Worm (Caenorhabditis elegans) whole organism, late embryonic: ENCODE results near the gene lgmn-1.

ENCODE experiments used
- K02D7.2 ChIP-seq: sonication (generic microtip); optimal IDR thresholded peaks from 2 replicates; lab custom pipeline; 2017; ENCODE audit warnings: mild to moderate bottlenecking, missing genetic modification characterization, missing compliant biosample characterization
- Y22D7AL.16 ChIP-seq: sonication (generic microtip); optimal IDR thresholded peaks from 2 replicates; lab custom pipeline; 2016; ENCODE audit warnings: missing genetic modification characterization, missing compliant biosample characterization
- ama-1 ChIP-seq: fragments of 150-350 bp; optimal IDR thresholded peaks from 2 replicates; lab custom pipeline; 2014
- ceh-14 ChIP-seq: sonication (generic microtip); optimal IDR thresholded peaks from 2 replicates; lab custom pipeline; 2016; ENCODE audit warnings: missing genotype, missing genetic modification characterization, missing compliant biosample characterization
- ceh-19 ChIP-seq: fragments of 200-800 bp; sonication (Bioruptor generic); optimal IDR thresholded peaks from 2 replicates; lab custom pipeline; 2018; ENCODE audit warnings: mild to moderate bottlenecking, missing genetic modification characterization, missing compliant biosample characterization
- ceh-22 ChIP-seq: sonication (generic microtip); optimal IDR thresholded peaks from 2 replicates; lab custom pipeline; 2017; ENCODE audit warnings: missing biosample characterization, missing genetic modification characterization
- ceh-24 ChIP-seq: sonication (generic microtip); optimal IDR thresholded peaks from 2 replicates; lab custom pipeline; 2016; ENCODE audit warnings: mild to moderate bottlenecking, missing genetic modification characterization, missing compliant biosample characterization
- ceh-30 ChIP-seq: fragments of 150-350 bp; optimal IDR thresholded peaks from 2 replicates; lab custom pipeline; 2014; ENCODE audit warnings: missing biosample characterization, missing genetic modification characterization
- ceh-48 ChIP-seq: sonication (generic microtip); optimal IDR thresholded peaks from 2 replicates; lab custom pipeline; 2016; ENCODE audit warnings: missing genetic modification characterization, inconsistent platforms, missing compliant biosample characterization
- che-1 ChIP-seq: sonication (generic microtip); optimal IDR thresholded peaks from 2 replicates; lab custom pipeline; 2016; ENCODE audit warnings: mild to moderate bottlenecking, missing genetic modification characterization, missing compliant biosample characterization
- dve-1 ChIP-seq: sonication (generic microtip); optimal IDR thresholded peaks from 2 replicates; lab custom pipeline; 2017; ENCODE audit warnings: antibody characterized with exemption, mild to moderate bottlenecking, missing genetic modification characterization, missing compliant biosample characterization
- eyg-1 ChIP-seq: sonication (generic microtip); optimal IDR thresholded peaks from 2 replicates; lab custom pipeline; 2016; ENCODE audit warnings: missing genotype, missing genetic modification characterization, missing compliant biosample characterization
- fax-1 ChIP-seq: sonication (generic microtip); optimal IDR thresholded peaks from 2 replicates; lab custom pipeline; 2016; ENCODE audit warnings: missing genotype, missing genetic modification characterization, missing compliant biosample characterization
- fkh-10 ChIP-seq: fragments of 150-350 bp; optimal IDR thresholded peaks from 2 replicates; lab custom pipeline; 2014; ENCODE audit warnings: missing biosample characterization, missing genetic modification reagents, missing genetic modification characterization
- gmeb-2 ChIP-seq: sonication (generic microtip); optimal IDR thresholded peaks from 2 replicates; lab custom pipeline; 2016; ENCODE audit warnings: missing genetic modification characterization, inconsistent platforms, missing compliant biosample characterization
- hlh-8 ChIP-seq: sonication (generic microtip); optimal IDR thresholded peaks from 2 replicates; lab custom pipeline; 2016; ENCODE audit warnings: missing genotype, missing genetic modification characterization, missing compliant biosample characterization
- lim-6 ChIP-seq: sonication (generic microtip); optimal IDR thresholded peaks from 2 replicates; lab custom pipeline; 2016; ENCODE audit warnings: missing genetic modification characterization, missing compliant biosample characterization
- lin-11 ChIP-seq: fragments of 200-800 bp; sonication (Bioruptor generic); optimal IDR thresholded peaks from 2 replicates; lab custom pipeline; 2018; ENCODE audit warnings: mild to moderate bottlenecking, missing genetic modification characterization, missing compliant biosample characterization
- madf-2 ChIP-seq: sonication (generic microtip); optimal IDR thresholded peaks from 2 replicates; lab custom pipeline; 2017; ENCODE audit warnings: missing genetic modification characterization, missing compliant biosample characterization
- mec-3 ChIP-seq: sonication (generic microtip); optimal IDR thresholded peaks from 2 replicates; lab custom pipeline; 2016; ENCODE audit warnings: borderline replicate concordance, missing genetic modification characterization, missing compliant biosample characterization
- nfya-1 ChIP-seq: sonication (generic microtip); optimal IDR thresholded peaks from 2 replicates; lab custom pipeline; 2017; ENCODE audit warnings: missing genetic modification characterization, mild to moderate bottlenecking, missing compliant biosample characterization, antibody characterized with exemption, moderate library complexity
- npax-4 ChIP-seq: sonication (generic microtip); optimal IDR thresholded peaks from 2 replicates; lab custom pipeline; 2016; ENCODE audit warnings: missing genetic modification characterization, missing compliant biosample characterization
- pax-1 ChIP-seq: fragments of 150-350 bp; optimal IDR thresholded peaks from 2 replicates; lab custom pipeline; 2014; ENCODE audit warnings: missing biosample characterization, missing genetic modification characterization
- pha-2 ChIP-seq: sonication (generic microtip); optimal IDR thresholded peaks from 2 replicates; lab custom pipeline; 2017; ENCODE audit warnings: mild to moderate bottlenecking, missing genetic modification characterization, missing compliant biosample characterization
- pha-4 ChIP-seq: fragments of 150-350 bp; optimal IDR thresholded peaks from 2 replicates; lab custom pipeline; 2018; ENCODE audit warnings: missing biosample characterization, missing genetic modification reagents, missing genetic modification characterization
- pqm-1 ChIP-seq: sonication (generic microtip); optimal IDR thresholded peaks from 2 replicates; lab custom pipeline; 2016; ENCODE audit warnings: missing genetic modification characterization, missing compliant biosample characterization
- sdc-2 ChIP-seq: sonication (generic microtip); optimal IDR thresholded peaks from 2 replicates; lab custom pipeline; 2016; ENCODE audit warnings: missing genotype, missing genetic modification characterization, missing compliant biosample characterization
- sox-2 ChIP-seq: fragments of 200-800 bp; sonication (Bioruptor generic); IDR thresholded peaks from 2 replicates; pipeline ENCODE4 v1.3.6; 2022; ENCODE audit warnings: missing genetic modification reagents, missing genetic modification characterization, missing compliant biosample characterization
- sox-4 ChIP-seq: sonication (generic microtip); optimal IDR thresholded peaks from 2 replicates; lab custom pipeline; 2017; ENCODE audit warnings: mild to moderate bottlenecking, missing genetic modification characterization, inconsistent platforms, missing compliant biosample characterization
- syd-9 ChIP-seq: sonication (generic microtip); optimal IDR thresholded peaks from 2 replicates; lab custom pipeline; 2016; ENCODE audit warnings: mild to moderate bottlenecking, missing genetic modification characterization, moderate library complexity, missing compliant biosample characterization
- tbx-2 ChIP-seq: sonication (generic microtip); optimal IDR thresholded peaks from 2 replicates; lab custom pipeline; 2016; ENCODE audit warnings: missing genetic modification characterization, missing compliant biosample characterization
- tbx-7 ChIP-seq: sonication (generic microtip); optimal IDR thresholded peaks from 2 replicates; lab custom pipeline; 2016; ENCODE audit warnings: missing genotype, missing genetic modification characterization, missing compliant biosample characterization
- ttx-3 ChIP-seq: sonication (generic microtip); optimal IDR thresholded peaks from 2 replicates; lab custom pipeline; 2016; ENCODE audit warnings: missing genetic modification reagents, missing genetic modification characterization, missing compliant biosample characterization
- unc-42 ChIP-seq: sonication (generic microtip); optimal IDR thresholded peaks from 2 replicates; lab custom pipeline; 2016; ENCODE audit warnings: missing genotype, missing genetic modification characterization, missing compliant biosample characterization
- unc-55 ChIP-seq: sonication (generic microtip); optimal IDR thresholded peaks from 2 replicates; lab custom pipeline; 2017; ENCODE audit warnings: missing biosample characterization, missing genetic modification reagents, missing genetic modification characterization
- zip-5 ChIP-seq: sonication (generic microtip); optimal IDR thresholded peaks from 2 replicates; lab custom pipeline; 2016; ENCODE audit warnings: missing genetic modification characterization, missing compliant biosample characterization
- ztf-16 ChIP-seq: sonication (generic microtip); optimal IDR thresholded peaks from 2 replicates; lab custom pipeline; 2017; ENCODE audit warnings: missing genetic modification characterization, missing compliant biosample characterization

The lgmn-1 gene

DNA sequence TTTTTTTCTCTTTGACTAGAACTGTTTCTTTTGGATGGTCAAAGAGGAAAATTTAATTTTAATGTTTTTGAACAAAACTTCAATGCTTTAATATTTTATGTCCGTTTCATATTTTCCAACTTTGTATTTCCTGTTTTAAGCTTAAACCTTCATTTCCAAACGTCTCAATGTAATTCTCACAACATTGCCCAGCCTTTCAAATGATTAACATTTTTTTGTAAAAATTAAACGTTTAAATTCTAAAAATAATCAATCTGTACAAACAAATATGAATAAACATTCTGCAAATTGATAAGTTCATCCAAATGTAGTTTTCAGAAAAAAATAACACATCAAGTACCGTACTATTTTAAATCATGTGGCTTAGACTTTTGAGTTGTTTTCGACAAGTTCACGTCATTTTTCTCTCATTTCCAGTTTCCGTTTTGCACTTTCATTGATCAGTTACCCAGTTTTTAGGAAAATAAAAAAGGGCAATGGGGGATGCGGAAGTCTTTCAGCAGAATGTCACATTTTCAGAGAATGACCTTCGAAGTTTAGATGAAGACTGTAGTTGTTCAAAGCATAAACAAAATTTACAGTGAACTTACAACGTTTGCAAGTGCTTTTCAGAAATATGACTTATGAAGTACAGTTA is 29.9 kb downstream of the lgmn-1 start:
- TF ChIP-seq hlh-8 (tag; lab: Kevin White, UChicago) (no peak), npax-4 (tag; lab: Kevin White, UChicago) (no peak), sox-4 (tag; lab: Kevin White, UChicago) (no peak), zip-5 (tag; lab: Kevin White, UChicago) (no peak), gmeb-2 (no peak), ceh-14 (tag; lab: Kevin White, UChicago) (no peak), pha-4 (tag; lab: Kevin White, UChicago) (no peak), tbx-2 (no peak), madf-2 (no peak), ceh-19 (GFP tag; lab: Kevin White, UChicago) (no peak), ama-1 (lab: Kevin White, UChicago) (no peak), ceh-30 (tag; lab: Kevin White, UChicago) (no peak), che-1 (no peak), sox-2 (no peak), lim-6 (tag; lab: Kevin White, UChicago) (no peak), ceh-22 (no peak), mec-3 (tag; lab: Kevin White, UChicago) (no peak), eyg-1 (tag; lab: Kevin White, UChicago) (no peak)

DNA sequence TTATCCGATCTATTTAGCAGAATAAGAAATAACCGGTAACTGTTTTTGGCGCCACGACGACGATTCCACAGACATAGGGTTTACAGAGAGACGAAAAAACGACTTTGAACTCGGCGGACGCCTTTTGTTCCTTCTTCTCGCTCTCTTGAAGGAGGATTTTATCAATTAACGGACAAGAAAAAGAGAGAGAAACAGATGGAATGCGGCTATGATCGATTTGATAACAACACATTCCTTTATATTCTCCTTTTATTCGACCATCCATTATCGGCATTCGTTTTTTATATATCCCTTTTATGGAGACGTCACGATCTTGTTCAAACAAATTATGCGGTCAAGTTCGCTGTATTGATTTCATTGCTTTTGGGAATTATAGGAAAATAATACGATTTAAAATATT is 36.0 kb downstream of the lgmn-1 start:
- TF ChIP-seq madf-2 = no peak
- no peak for TF ChIP-seq nfya-1
- no peak for TF ChIP-seq pax-1
- TF ChIP-seq ceh-19 (GFP tag; lab: Kevin White, UChicago) = no peak
- TF ChIP-seq Y22D7AL.16 (tag; lab: Kevin White, UChicago) = no peak
- TF ChIP-seq pqm-1 (tag; lab: Kevin White, UChicago) = no peak

DNA sequence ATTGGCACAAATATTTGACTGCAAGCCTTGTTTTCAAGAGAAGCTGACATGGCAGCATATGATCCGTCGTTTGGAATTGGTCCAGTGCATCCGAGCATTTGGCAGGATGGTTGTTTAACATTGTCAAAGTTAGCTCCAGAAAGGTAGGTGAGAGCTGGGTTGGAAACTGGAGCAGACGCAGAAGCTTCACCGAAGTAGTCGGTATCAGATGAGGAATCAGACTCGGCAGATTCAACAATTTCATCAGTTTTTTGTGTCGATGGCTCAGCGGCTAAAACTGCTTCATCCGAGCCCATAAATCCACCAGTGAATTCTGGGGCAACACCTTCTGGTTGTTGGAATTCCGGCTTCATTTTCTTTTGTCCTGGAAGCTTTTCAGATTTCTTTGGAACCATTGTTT is 36.7 kb downstream of the lgmn-1 start:
- TF ChIP-seq tbx-7 (tag; lab: Kevin White, UChicago) (no peak), Y22D7AL.16 (tag; lab: Kevin White, UChicago) (no peak), ttx-3 (tag; lab: Kevin White, UChicago) (no peak), fkh-10 (no peak), unc-55 (GFP tag; lab: Kevin White, UChicago) (no peak), fax-1 (no peak), unc-42 (tag; lab: Kevin White, UChicago) (no peak), pha-4 (tag; lab: Kevin White, UChicago) (no peak), syd-9 (tag; lab: Kevin White, UChicago) (no peak), ztf-16 (no peak), ceh-48 (tag; lab: Kevin White, UChicago) (no peak), lin-11 (no peak), pqm-1 (tag; lab: Kevin White, UChicago) (no peak), sdc-2 (tag; lab: Kevin White, UChicago) (no peak), K02D7.2 (tag; lab: Kevin White, UChicago) (no peak), pha-2 (tag; lab: Kevin White, UChicago) (no peak), dve-1 (tag; lab: Kevin White, UChicago) (no peak), ceh-24 (tag; lab: Kevin White, UChicago) (no peak)

DNA sequence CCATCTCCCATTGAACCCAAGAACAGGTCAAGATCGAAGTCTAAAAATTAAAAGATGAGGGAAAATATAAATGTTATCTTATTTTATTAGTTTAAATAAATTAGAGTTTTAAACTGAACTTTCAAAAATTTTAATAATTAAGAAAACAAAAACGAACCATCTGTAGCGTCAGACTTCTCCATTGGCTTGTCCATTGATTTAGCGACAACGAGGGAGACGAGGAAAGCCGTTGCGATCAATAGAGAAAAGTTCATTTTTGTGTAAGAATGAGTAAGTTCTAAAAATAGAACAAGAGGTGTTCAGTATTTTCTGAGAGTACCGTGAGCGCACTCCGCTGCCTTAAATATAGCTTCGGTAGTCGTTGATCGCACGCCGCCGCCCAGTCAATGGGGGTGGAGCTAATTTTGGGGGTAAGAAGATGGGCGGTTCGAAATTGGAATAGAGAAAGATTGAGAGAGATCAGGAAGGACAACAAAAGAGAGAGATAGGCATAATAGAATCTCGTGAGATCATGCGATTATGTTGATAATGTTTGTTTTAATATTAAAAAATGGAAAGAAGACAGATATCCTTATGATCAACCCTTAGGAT is 37.3 kb downstream of the lgmn-1 start, which contains the start of gene F45D3.3:
F45D3.3 (minus strand) TSS at position 350 of the 591 bp plus-strand sequence.
- TF ChIP-seq ttx-3 (tag; lab: Kevin White, UChicago) (no peak), sox-4 (tag; lab: Kevin White, UChicago) (no peak)
